Fruit fly (Drosophila melanogaster): ENCODE data around the gene ssp2.

DNA sequence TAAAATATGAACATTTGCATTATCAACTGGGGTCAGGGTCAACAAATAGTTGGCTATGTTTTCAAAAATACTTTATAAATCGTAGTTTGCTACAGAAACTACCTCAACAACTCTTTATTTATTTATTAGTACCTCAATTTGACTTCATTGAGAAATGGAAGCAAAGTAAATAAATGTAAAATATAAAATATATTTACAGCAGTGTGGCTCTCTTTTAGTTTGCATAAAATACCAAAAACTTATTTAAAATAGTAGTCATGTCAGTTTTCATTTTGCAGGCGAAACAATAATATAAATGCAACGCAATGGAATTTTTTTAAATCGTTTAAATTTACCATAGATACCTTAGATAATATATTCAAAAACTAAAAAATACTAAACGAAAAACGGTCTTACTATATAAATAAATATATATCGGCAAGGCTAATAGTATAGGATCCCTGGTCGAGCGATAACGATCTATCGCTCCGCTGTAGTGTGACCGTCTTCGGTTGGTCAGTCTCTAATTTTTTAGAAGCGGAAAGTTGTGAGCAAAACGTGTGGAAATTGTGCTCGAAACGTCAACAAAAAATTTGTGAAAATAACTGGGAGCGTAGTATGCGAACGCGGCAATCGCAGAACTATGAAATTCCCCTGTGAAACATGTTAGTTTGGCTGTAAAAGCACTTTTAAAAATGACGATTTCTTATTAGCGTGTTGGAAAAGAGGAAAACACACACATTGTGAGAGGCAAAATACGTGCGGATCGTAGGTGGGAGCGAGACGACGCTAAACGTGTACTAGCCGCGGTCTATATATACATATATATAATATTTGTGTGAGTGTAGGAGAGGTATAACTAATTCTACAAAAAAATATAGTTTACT, 36.9 kb downstream of the ssp2 start, which contains the start of the genes Nprl3 and upSET:
- TF ChIP-seq pan (optimal IDR thresholded peaks at IDR 0.05) (no peak), EcR (GFP tag; optimal IDR thresholded peaks at IDR 0.05) (no peak), psq (optimal IDR thresholded peaks at IDR 0.05) (no peak)

Data from whole organism.